Worm (Caenorhabditis elegans) whole organism, early embryonic: ENCODE results near the gene srd-69.

Source experiments
- B0310.2 ChIP-seq: sonication (generic microtip); optimal IDR thresholded peaks from 2 replicates; lab custom pipeline; 2016; ENCODE audit warnings: mild to moderate bottlenecking, missing genetic modification characterization, missing compliant biosample characterization
- F13C5.2 ChIP-seq: sonication (generic microtip); optimal IDR thresholded peaks from 2 replicates; lab custom pipeline; 2017; ENCODE audit warnings: mild to moderate bottlenecking, missing genetic modification characterization, inconsistent platforms, missing compliant biosample characterization
- aly-1 ChIP-seq: sonication (generic microtip); optimal IDR thresholded peaks from 2 replicates; lab custom pipeline; 2016; ENCODE audit warnings: missing genetic modification characterization, missing compliant biosample characterization
- ama-1 ChIP-seq: fragments of 150-350 bp; optimal IDR thresholded peaks from 2 replicates; lab custom pipeline; 2014
- ceh-13 ChIP-seq: fragments of 200-800 bp; sonication (Bioruptor generic); optimal IDR thresholded peaks from 2 replicates; lab custom pipeline; 2018; ENCODE audit warnings: mild to moderate bottlenecking, missing genetic modification characterization, missing compliant biosample characterization
- ceh-36 ChIP-seq: sonication (generic microtip); optimal IDR thresholded peaks from 2 replicates; lab custom pipeline; 2016; ENCODE audit warnings: missing genetic modification characterization, inconsistent platforms, missing compliant biosample characterization
- ets-7 ChIP-seq: sonication (generic microtip); optimal IDR thresholded peaks from 2 replicates; lab custom pipeline; 2016; ENCODE audit warnings: missing genotype, missing genetic modification characterization, missing compliant biosample characterization
- flt-1 ChIP-seq: fragments of 200-800 bp; sonication (Bioruptor generic); IDR thresholded peaks from 2 replicates; pipeline ENCODE4 v1.3.6; 2022; ENCODE audit warnings: missing genetic modification characterization, missing compliant biosample characterization
- hmbx-1 ChIP-seq: sonication (generic microtip); optimal IDR thresholded peaks from 2 replicates; lab custom pipeline; 2016; ENCODE audit warnings: mild to moderate bottlenecking, missing genetic modification characterization, missing compliant biosample characterization
- hmg-4 ChIP-seq: fragments of 200-800 bp; sonication (Bioruptor generic); optimal IDR thresholded peaks from 2 replicates; lab custom pipeline; 2018; ENCODE audit warnings: mild to moderate bottlenecking, missing genetic modification characterization, missing compliant biosample characterization
- hnd-1 ChIP-seq: sonication (generic microtip); optimal IDR thresholded peaks from 2 replicates; lab custom pipeline; 2016; ENCODE audit warnings: missing genetic modification characterization, missing compliant biosample characterization
- pes-1 ChIP-seq: fragments of 200-800 bp; sonication (Bioruptor generic); IDR thresholded peaks from 2 replicates; pipeline ENCODE4 v1.3.6; 2022; ENCODE audit warnings: missing genetic modification reagents, missing genetic modification characterization, missing compliant biosample characterization
- scrt-1 ChIP-seq: fragments of 200-800 bp; sonication (Bioruptor generic); IDR thresholded peaks from 2 replicates; pipeline ENCODE4 v1.3.6; 2022; ENCODE audit warnings: missing genetic modification characterization, missing compliant biosample characterization
- sea-1 ChIP-seq: fragments of 200-800 bp; sonication (Bioruptor generic); conservative IDR thresholded peaks from 2 replicates; pipeline ENCODE4 v1.3.6; 2022; ENCODE audit warnings: missing genetic modification characterization, missing compliant biosample characterization
- tbx-11 ChIP-seq: fragments of 200-800 bp; sonication (Bioruptor generic); IDR thresholded peaks from 2 replicates; pipeline ENCODE4 v1.3.6; 2022; ENCODE audit warnings: missing genetic modification characterization, missing compliant biosample characterization
- tbx-37 ChIP-seq: fragments of 200-800 bp; sonication (Bioruptor generic); conservative IDR thresholded peaks from 2 replicates; pipeline ENCODE4 v1.3.6; 2022; ENCODE audit warnings: missing genetic modification reagents, missing genetic modification characterization, missing compliant biosample characterization
- tra-4 ChIP-seq: sonication (generic microtip); optimal IDR thresholded peaks from 2 replicates; lab custom pipeline; 2017; ENCODE audit warnings: missing genetic modification characterization, missing compliant biosample characterization

srd-69 gene

ce11 chrIII:2375918-2376317 is 13.2 kb downstream of the srd-69 start, which contains the start of gene H14E04.2:
Gene H14E04.2 (plus strand): TSS chrIII:2376193.
- TF ChIP-seq tbx-11 (GFP tag; lab: Robert Waterston, UW) (no peak), scrt-1 (no peak), tra-4 (tag; lab: Kevin White, UChicago) (no peak), hmg-4 (GFP tag; lab: Kevin White, UChicago) (no peak), F13C5.2 (tag; lab: Kevin White, UChicago) (no peak), hmbx-1 (tag; lab: Kevin White, UChicago) (no peak), flt-1 (no peak), ama-1 (lab: Kevin White, UChicago) (no peak), sea-1 (GFP tag; lab: Robert Waterston, UW) (no peak), pes-1 (GFP tag; lab: Robert Waterston, UW) (no peak), aly-1 (no peak), B0310.2 (tag; lab: Kevin White, UChicago) (no peak), ets-7 (tag; lab: Kevin White, UChicago) (no peak), hnd-1 (tag; lab: Kevin White, UChicago) (no peak), tbx-37 (no peak), ceh-36 (tag; lab: Kevin White, UChicago) (no peak), ceh-13 (GFP tag; lab: Kevin White, UChicago) (no peak)

ce11 chrIII:2384364-2384763 is 21.6 kb downstream of the srd-69 start:
- TF ChIP-seq tra-4 (tag; lab: Kevin White, UChicago) (no peak), B0310.2 (tag; lab: Kevin White, UChicago) (no peak), ceh-36 (tag; lab: Kevin White, UChicago) (no peak), pes-1 (GFP tag; lab: Robert Waterston, UW) (no peak), ama-1 (lab: Kevin White, UChicago) (no peak), tbx-37 (no peak), sea-1 (GFP tag; lab: Robert Waterston, UW) (no peak), flt-1 (no peak), F13C5.2 (tag; lab: Kevin White, UChicago) (no peak)

- TF ChIP-seq tbx-37 (no peak), tbx-11 (GFP tag; lab: Robert Waterston, UW) (no peak), aly-1 (no peak), hnd-1 (tag; lab: Kevin White, UChicago) (no peak), flt-1 (no peak), ceh-36 (tag; lab: Kevin White, UChicago) (no peak), tra-4 (tag; lab: Kevin White, UChicago) (no peak), hmbx-1 (tag; lab: Kevin White, UChicago) (no peak), sea-1 (GFP tag; lab: Robert Waterston, UW) (no peak), ceh-13 (GFP tag; lab: Kevin White, UChicago) (no peak), F13C5.2 (tag; lab: Kevin White, UChicago) (no peak), scrt-1 (no peak), pes-1 (GFP tag; lab: Robert Waterston, UW) (no peak), hmg-4 (GFP tag; lab: Kevin White, UChicago) (no peak), ama-1 (lab: Kevin White, UChicago) (no peak)
Observed at ce11 chrIII:2386483-2386882, 23.7 kb downstream of the srd-69 start, which contains the start of gene H14E04.3. Gene H14E04.3 (minus strand): TSS chrIII:2386583.

ce11 chrIII:2391704-2392103 is 29.0 kb downstream of the srd-69 start:
- TF ChIP-seq F13C5.2 (tag; lab: Kevin White, UChicago) (no peak), tbx-11 (GFP tag; lab: Robert Waterston, UW) (no peak), ceh-13 (GFP tag; lab: Kevin White, UChicago) (no peak), hmg-4 (GFP tag; lab: Kevin White, UChicago) (no peak), pes-1 (GFP tag; lab: Robert Waterston, UW) (no peak), sea-1 (GFP tag; lab: Robert Waterston, UW) (no peak), tra-4 (tag; lab: Kevin White, UChicago) (no peak)

ce11 chrIII:2393666-2394154 is 31.0 kb downstream of the srd-69 start:
- TF ChIP-seq sea-1 (GFP tag; lab: Robert Waterston, UW) = no peak
- no peak for TF ChIP-seq tra-4 (tag; lab: Kevin White, UChicago)
- no peak for TF ChIP-seq F13C5.2 (tag; lab: Kevin White, UChicago)
- TF ChIP-seq pes-1 (GFP tag; lab: Robert Waterston, UW) = no peak
- TF ChIP-seq ceh-36 (tag; lab: Kevin White, UChicago) = no peak
- no peak for TF ChIP-seq tbx-37
- TF ChIP-seq ets-7 (tag; lab: Kevin White, UChicago) = no peak
- no peak for TF ChIP-seq aly-1
- TF ChIP-seq ceh-13 (GFP tag; lab: Kevin White, UChicago) = no peak
- TF ChIP-seq flt-1 = no peak
- TF ChIP-seq ama-1 (lab: Kevin White, UChicago) = no peak
- no peak for TF ChIP-seq hmg-4 (GFP tag; lab: Kevin White, UChicago)
- TF ChIP-seq B0310.2 (tag; lab: Kevin White, UChicago) = no peak
- no peak for TF ChIP-seq scrt-1
- no peak for TF ChIP-seq hmbx-1 (tag; lab: Kevin White, UChicago)

ce11 chrIII:2401126-2402123 is 38.7 kb downstream of the srd-69 start, which contains the start of the genes cic-1 and strm-1:
Gene cic-1 (minus strand): TSS chrIII:2401221.
Gene strm-1 (plus strand): TSS chrIII:2402070.
- TF ChIP-seq tbx-11 (GFP tag; lab: Robert Waterston, UW) (no peak), ceh-36 (tag; lab: Kevin White, UChicago) (no peak), aly-1 (no peak), tra-4 (tag; lab: Kevin White, UChicago) (no peak), ceh-13 (GFP tag; lab: Kevin White, UChicago) (no peak), sea-1 (GFP tag; lab: Robert Waterston, UW) (no peak), hmbx-1 (tag; lab: Kevin White, UChicago) (no peak), pes-1 (GFP tag; lab: Robert Waterston, UW) (no peak), hnd-1 (tag; lab: Kevin White, UChicago) (no peak), flt-1 (no peak), ets-7 (tag; lab: Kevin White, UChicago) (no peak), B0310.2 (tag; lab: Kevin White, UChicago) (no peak)
